Worm (Caenorhabditis elegans) whole organism, late embryonic: ENCODE data around the gene srv-19.

Experiments
- C08G9.2 ChIP-seq: sonication (generic microtip); optimal IDR thresholded peaks from 2 replicates; lab custom pipeline; 2016; ENCODE audit warnings: mild to moderate bottlenecking, missing genetic modification characterization, moderate library complexity, missing compliant biosample characterization
- T23F11.4 ChIP-seq: fragments of 200-800 bp; sonication (Bioruptor generic); optimal IDR thresholded peaks from 2 replicates; lab custom pipeline; 2018; ENCODE audit warnings: mild to moderate bottlenecking, missing genetic modification characterization, missing compliant biosample characterization
- ama-1 ChIP-seq: fragments of 150-350 bp; optimal IDR thresholded peaks from 2 replicates; lab custom pipeline; 2014
- ceh-14 ChIP-seq: sonication (generic microtip); optimal IDR thresholded peaks from 2 replicates; lab custom pipeline; 2016; ENCODE audit warnings: missing genotype, missing genetic modification characterization, missing compliant biosample characterization
- ceh-19 ChIP-seq: fragments of 200-800 bp; sonication (Bioruptor generic); optimal IDR thresholded peaks from 2 replicates; lab custom pipeline; 2018; ENCODE audit warnings: mild to moderate bottlenecking, missing genetic modification characterization, missing compliant biosample characterization
- ceh-24 ChIP-seq: sonication (generic microtip); optimal IDR thresholded peaks from 2 replicates; lab custom pipeline; 2016; ENCODE audit warnings: mild to moderate bottlenecking, missing genetic modification characterization, missing compliant biosample characterization
- ceh-30 ChIP-seq: fragments of 150-350 bp; optimal IDR thresholded peaks from 2 replicates; lab custom pipeline; 2014; ENCODE audit warnings: missing biosample characterization, missing genetic modification characterization
- ceh-31 ChIP-seq: sonication (generic microtip); optimal IDR thresholded peaks from 2 replicates; lab custom pipeline; 2016; ENCODE audit warnings: missing genetic modification characterization, missing compliant biosample characterization
- ceh-34 ChIP-seq: sonication (generic microtip); optimal IDR thresholded peaks from 2 replicates; lab custom pipeline; 2016; ENCODE audit warnings: mild to moderate bottlenecking, missing genetic modification characterization, missing compliant biosample characterization
- ceh-45 ChIP-seq: fragments of 200-800 bp; sonication (Bioruptor generic); IDR thresholded peaks from 2 replicates; pipeline ENCODE4 v1.3.6; 2022; ENCODE audit warnings: missing genetic modification reagents, missing genetic modification characterization, missing compliant biosample characterization
- ceh-48 ChIP-seq: sonication (generic microtip); optimal IDR thresholded peaks from 2 replicates; lab custom pipeline; 2016; ENCODE audit warnings: missing genetic modification characterization, inconsistent platforms, missing compliant biosample characterization
- ceh-6 ChIP-seq: fragments of 200-800 bp; sonication (Bioruptor generic); optimal IDR thresholded peaks from 2 replicates; lab custom pipeline; 2018; ENCODE audit warnings: mild to moderate bottlenecking, missing genetic modification characterization, missing compliant biosample characterization
- che-1 ChIP-seq: sonication (generic microtip); optimal IDR thresholded peaks from 2 replicates; lab custom pipeline; 2016; ENCODE audit warnings: mild to moderate bottlenecking, missing genetic modification characterization, missing compliant biosample characterization
- dve-1 ChIP-seq: sonication (generic microtip); optimal IDR thresholded peaks from 2 replicates; lab custom pipeline; 2017; ENCODE audit warnings: antibody characterized with exemption, mild to moderate bottlenecking, missing genetic modification characterization, missing compliant biosample characterization
- elt-4 ChIP-seq: sonication (generic microtip); optimal IDR thresholded peaks from 2 replicates; lab custom pipeline; 2016; ENCODE audit warnings: missing genetic modification characterization, missing compliant biosample characterization
- ets-4 ChIP-seq: sonication (generic microtip); optimal IDR thresholded peaks from 2 replicates; lab custom pipeline; 2016; ENCODE audit warnings: missing genetic modification characterization, missing compliant biosample characterization
- fkh-10 ChIP-seq: fragments of 150-350 bp; optimal IDR thresholded peaks from 2 replicates; lab custom pipeline; 2014; ENCODE audit warnings: missing biosample characterization, missing genetic modification reagents, missing genetic modification characterization
- gmeb-2 ChIP-seq: sonication (generic microtip); optimal IDR thresholded peaks from 2 replicates; lab custom pipeline; 2016; ENCODE audit warnings: missing genetic modification characterization, inconsistent platforms, missing compliant biosample characterization
- hlh-15 ChIP-seq: sonication (generic microtip); optimal IDR thresholded peaks from 2 replicates; lab custom pipeline; 2016; ENCODE audit warnings: missing genetic modification characterization, missing compliant biosample characterization
- lin-11 ChIP-seq: fragments of 200-800 bp; sonication (Bioruptor generic); optimal IDR thresholded peaks from 2 replicates; lab custom pipeline; 2018; ENCODE audit warnings: mild to moderate bottlenecking, missing genetic modification characterization, missing compliant biosample characterization
- madf-2 ChIP-seq: sonication (generic microtip); optimal IDR thresholded peaks from 2 replicates; lab custom pipeline; 2017; ENCODE audit warnings: missing genetic modification characterization, missing compliant biosample characterization
- nfya-1 ChIP-seq: sonication (generic microtip); optimal IDR thresholded peaks from 2 replicates; lab custom pipeline; 2017; ENCODE audit warnings: missing genetic modification characterization, mild to moderate bottlenecking, missing compliant biosample characterization, antibody characterized with exemption, moderate library complexity
- nhr-11 ChIP-seq: fragments of 150-350 bp; optimal IDR thresholded peaks from 2 replicates; lab custom pipeline; 2014; ENCODE audit warnings: missing biosample characterization, missing genetic modification characterization
- npax-4 ChIP-seq: sonication (generic microtip); optimal IDR thresholded peaks from 2 replicates; lab custom pipeline; 2016; ENCODE audit warnings: missing genetic modification characterization, missing compliant biosample characterization
- pag-3 ChIP-seq: sonication (generic microtip); optimal IDR thresholded peaks from 2 replicates; lab custom pipeline; 2016; ENCODE audit warnings: missing compliant biosample characterization, missing genetic modification characterization, borderline replicate concordance
- pat-9 ChIP-seq: fragments of 200-800 bp; sonication (Bioruptor generic); optimal IDR thresholded peaks from 2 replicates; lab custom pipeline; 2018; ENCODE audit warnings: mild to moderate bottlenecking, missing genetic modification characterization, moderate library complexity, missing compliant biosample characterization
- pax-1 ChIP-seq: fragments of 150-350 bp; optimal IDR thresholded peaks from 2 replicates; lab custom pipeline; 2014; ENCODE audit warnings: missing biosample characterization, missing genetic modification characterization
- rnt-1 ChIP-seq: sonication (generic microtip); optimal IDR thresholded peaks from 2 replicates; lab custom pipeline; 2016; ENCODE audit warnings: missing genetic modification characterization, missing compliant biosample characterization
- sdc-2 ChIP-seq: sonication (generic microtip); optimal IDR thresholded peaks from 2 replicates; lab custom pipeline; 2016; ENCODE audit warnings: missing genotype, missing genetic modification characterization, missing compliant biosample characterization
- sox-2 ChIP-seq: fragments of 200-800 bp; sonication (Bioruptor generic); IDR thresholded peaks from 2 replicates; pipeline ENCODE4 v1.3.6; 2022; ENCODE audit warnings: missing genetic modification reagents, missing genetic modification characterization, missing compliant biosample characterization
- sox-4 ChIP-seq: sonication (generic microtip); optimal IDR thresholded peaks from 2 replicates; lab custom pipeline; 2017; ENCODE audit warnings: mild to moderate bottlenecking, missing genetic modification characterization, inconsistent platforms, missing compliant biosample characterization
- syd-9 ChIP-seq: sonication (generic microtip); optimal IDR thresholded peaks from 2 replicates; lab custom pipeline; 2016; ENCODE audit warnings: mild to moderate bottlenecking, missing genetic modification characterization, moderate library complexity, missing compliant biosample characterization
- tbx-7 ChIP-seq: sonication (generic microtip); optimal IDR thresholded peaks from 2 replicates; lab custom pipeline; 2016; ENCODE audit warnings: missing genotype, missing genetic modification characterization, missing compliant biosample characterization
- unc-3 ChIP-seq, 2 experiments: fragments of 200-800 bp in 1 of 2; sonication (Bioruptor generic) in 1 of 2; sonication (generic microtip) in 1 of 2; conservative IDR thresholded peaks in 1 of 2; optimal IDR thresholded peaks in 1 of 2; 2 replicates each; pipeline versions ENCODE4 v1.3.6 to Lab custom; 2016 to 2022; ENCODE audit warnings: missing compliant biosample characterization in 2 of 2, missing genetic modification characterization in 2 of 2, missing genetic modification reagents in 1 of 2

The srv-19 gene

ce11 chrIV:5896341-5896740 is 22.6 kb upstream of the srv-19 start, which contains the start of gene pck-3:
Gene pck-3 (plus strand): TSS chrIV:5896641.
- no peak for TF ChIP-seq npax-4

DNA sequence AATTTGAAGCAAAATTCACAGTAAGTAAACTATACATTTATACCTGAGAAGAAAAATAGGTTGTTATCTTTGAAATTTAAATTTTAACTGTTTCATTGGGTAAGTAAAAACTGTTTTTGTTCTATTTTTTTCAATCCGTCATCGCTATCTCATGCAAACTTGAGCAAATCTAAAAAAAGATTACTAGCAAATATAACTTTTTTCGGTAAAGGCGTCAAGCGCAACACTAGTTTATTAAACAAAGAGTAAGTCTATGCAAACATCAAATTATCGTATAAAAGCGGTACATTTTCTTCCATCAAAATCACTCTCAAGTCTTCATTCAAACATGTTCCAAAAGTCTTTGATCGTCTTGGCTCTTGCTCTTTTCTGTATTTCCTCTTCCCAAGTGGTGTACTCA is 21.5 kb upstream of the srv-19 start, which contains the start of gene nspb-6:
nspb-6 (plus strand) TSS at position 301 of the 400 bp plus-strand sequence.
- TF ChIP-seq ceh-34 (no peak), sdc-2 (no peak)

DNA sequence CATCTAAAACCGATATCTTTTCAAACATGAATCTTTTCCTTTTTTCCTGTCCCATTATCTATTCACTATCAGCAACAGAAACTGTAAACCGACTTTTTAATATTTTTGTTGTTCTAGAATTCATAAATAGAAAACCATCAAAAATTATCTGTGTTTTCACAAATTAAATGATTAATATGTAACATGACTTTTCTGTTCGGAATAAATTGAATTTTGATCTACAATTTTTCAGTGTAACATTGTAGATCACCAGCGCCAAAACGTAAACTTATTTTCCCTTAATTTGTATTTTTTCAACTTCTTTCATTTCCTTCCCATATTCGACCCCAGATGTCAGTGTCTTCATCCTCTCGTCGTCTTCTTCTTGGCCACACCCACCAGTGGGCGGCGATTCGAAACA is 17.5 kb upstream of the srv-19 start, which contains the start of gene H04M03.3:
H04M03.3 (plus strand) TSS at position 301 of the 400 bp plus-strand sequence.
- no peak for TF ChIP-seq ceh-19 (GFP tag; lab: Kevin White, UChicago)
- no peak for TF ChIP-seq sox-2
- no peak for TF ChIP-seq gmeb-2 (tag; lab: Kevin White, UChicago)
- TF ChIP-seq unc-3 (GFP tag; conservative IDR thresholded peaks at IDR 0.05; lab: Robert Waterston, UW) = no peak
- no peak for TF ChIP-seq unc-3 (tag; optimal IDR thresholded peaks at IDR 0.05; lab: Kevin White, UChicago)
- TF ChIP-seq nhr-11 = no peak
- TF ChIP-seq tbx-7 = no peak
- no peak for TF ChIP-seq C08G9.2 (tag; lab: Kevin White, UChicago)
- TF ChIP-seq dve-1 (tag; lab: Kevin White, UChicago) = no peak
- no peak for TF ChIP-seq ama-1
- TF ChIP-seq ceh-14 (tag; lab: Kevin White, UChicago) = no peak
- no peak for TF ChIP-seq madf-2
- TF ChIP-seq ceh-45 (GFP tag; lab: Robert Waterston, UW) = no peak
- no peak for TF ChIP-seq lin-11 (tag; lab: Kevin White, UChicago)
- no peak for TF ChIP-seq ceh-6 (GFP tag; lab: Kevin White, UChicago)
- TF ChIP-seq fkh-10 (GFP tag; lab: Kevin White, UChicago) = no peak
- TF ChIP-seq ets-4 = no peak
- TF ChIP-seq ceh-30 (tag; lab: Kevin White, UChicago) = no peak
- no peak for TF ChIP-seq pat-9 (tag; lab: Kevin White, UChicago)
- TF ChIP-seq elt-4 (tag; lab: Kevin White, UChicago) = no peak
- TF ChIP-seq ceh-24 = no peak

DNA sequence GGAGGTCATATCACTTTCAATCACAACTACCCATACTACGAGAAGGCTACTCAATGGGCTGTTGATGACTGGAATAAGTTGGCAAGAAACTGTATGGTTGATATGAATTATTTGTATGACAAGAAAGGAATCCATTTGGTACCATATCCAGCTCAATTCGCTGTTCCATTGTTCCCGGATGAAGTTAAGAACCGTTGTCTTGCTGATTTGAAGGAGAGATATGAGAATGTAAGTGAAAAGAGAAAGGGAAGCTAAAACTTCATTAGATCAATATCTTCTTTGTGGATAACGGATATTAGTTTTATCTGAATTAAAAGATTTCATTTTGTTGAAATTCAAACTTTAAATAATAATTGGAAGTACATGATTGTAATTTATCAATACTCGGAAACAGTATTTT is 12.9 kb upstream of the srv-19 start:
- TF ChIP-seq ceh-31 (tag; lab: Kevin White, UChicago) (no peak), T23F11.4 (GFP tag; lab: Kevin White, UChicago) (no peak), ceh-14 (tag; lab: Kevin White, UChicago) (no peak), sdc-2 (no peak), pax-1 (no peak)

ce11 chrIV:5885180-5885887 is 11.6 kb upstream of the srv-19 start, which contains the start of gene glf-1:
Gene glf-1 (plus strand): TSS chrIV:5885835.
- TF ChIP-seq fkh-10 (GFP tag; lab: Kevin White, UChicago) (no peak), rnt-1 (tag; lab: Kevin White, UChicago) (no peak), nfya-1 (tag; lab: Kevin White, UChicago) (no peak), elt-4 (tag; lab: Kevin White, UChicago) (no peak), sox-2 (no peak), ceh-48 (tag; lab: Kevin White, UChicago) (no peak), syd-9 (tag; lab: Kevin White, UChicago) (no peak), pag-3 (tag; lab: Kevin White, UChicago) (no peak), hlh-15 (tag; lab: Kevin White, UChicago) (no peak), che-1 (tag; lab: Kevin White, UChicago) (no peak), ceh-45 (GFP tag; lab: Robert Waterston, UW) (no peak), gmeb-2 (tag; lab: Kevin White, UChicago) (no peak), C08G9.2 (tag; lab: Kevin White, UChicago) (no peak), ceh-14 (tag; lab: Kevin White, UChicago) (no peak), sox-4 (tag; lab: Kevin White, UChicago) (no peak)
